Worm (Caenorhabditis elegans) whole organism, L4 larva: ENCODE results near the gene unc-44.

Source experiments
- F10B5.3 ChIP-seq: sonication (generic microtip); optimal IDR thresholded peaks from 2 replicates; lab custom pipeline; 2016; ENCODE audit warnings: mild to moderate bottlenecking, missing genetic modification characterization, missing compliant biosample characterization
- aha-1 ChIP-seq: fragments of 150-350 bp; peaks from one replicate; lab custom pipeline; 2014; ENCODE audit warnings: missing biosample characterization, missing genetic modification characterization
- ama-1 ChIP-seq: fragments of 150-350 bp; optimal IDR thresholded peaks from 2 replicates; lab custom pipeline; 2014; ENCODE audit warnings: inconsistent platforms, mixed read lengths
- daf-16 ChIP-seq, 3 experiments: sonication (generic microtip); optimal IDR thresholded peaks; 2 replicates each; lab custom pipeline; 2016 to 2017; ENCODE audit warnings: missing genetic modification characterization in 3 of 3, missing genetic modification reagents in 3 of 3, mild to moderate bottlenecking in 2 of 3, missing compliant biosample characterization in 2 of 3, missing biosample characterization in 1 of 3, moderate library complexity in 1 of 3
- dmd-6 ChIP-seq: fragments of 200-800 bp; sonication (Bioruptor generic); IDR thresholded peaks from 2 replicates; pipeline ENCODE4 v1.3.6; 2022; ENCODE audit warnings: missing genetic modification reagents, missing genetic modification characterization, missing compliant biosample characterization
- dve-1 ChIP-seq: sonication (generic microtip); optimal IDR thresholded peaks from 2 replicates; lab custom pipeline; 2017; ENCODE audit warnings: antibody characterized with exemption, mild to moderate bottlenecking, missing genetic modification characterization, missing compliant biosample characterization; ENCODE audit not compliant: insufficient read depth
- egl-27 ChIP-seq: sonication (generic microtip); optimal IDR thresholded peaks from 3 replicates; lab custom pipeline; 2017; ENCODE audit warnings: missing biosample characterization, missing genetic modification reagents, missing genetic modification characterization
- hlh-30 ChIP-seq: sonication (generic microtip); optimal IDR thresholded peaks from 2 replicates; lab custom pipeline; 2017; ENCODE audit warnings: antibody characterized with exemption, mild to moderate bottlenecking, missing genetic modification characterization, missing compliant biosample characterization; ENCODE audit not compliant: insufficient read depth
- hmg-1.1 ChIP-seq: fragments of 200-800 bp; sonication (Bioruptor generic); IDR thresholded peaks from 2 replicates; pipeline ENCODE4 v1.3.6; 2022; ENCODE audit warnings: missing genetic modification reagents, missing genetic modification characterization, missing compliant biosample characterization
- lim-7 ChIP-seq: fragments of 200-800 bp; sonication (Bioruptor generic); IDR thresholded peaks from 2 replicates; pipeline ENCODE4 v1.3.6; 2022; ENCODE audit warnings: missing genetic modification characterization, missing compliant biosample characterization
- mxl-3 ChIP-seq: fragments of 200-800 bp; sonication (Bioruptor generic); optimal IDR thresholded peaks from 2 replicates; lab custom pipeline; 2018; ENCODE audit warnings: mild to moderate bottlenecking, missing genetic modification characterization, missing compliant biosample characterization
- nhr-6 ChIP-seq: fragments of 150-350 bp; optimal IDR thresholded peaks from 2 replicates; lab custom pipeline; 2014; ENCODE audit warnings: missing biosample characterization, missing genetic modification characterization
- rbr-2 ChIP-seq: sonication (generic microtip); optimal IDR thresholded peaks from 2 replicates; lab custom pipeline; 2016; ENCODE audit warnings: missing genotype, missing genetic modification characterization, missing compliant biosample characterization
- set-16 ChIP-seq: fragments of 200-800 bp; sonication (Bioruptor generic); IDR thresholded peaks from 2 replicates; pipeline ENCODE4 v1.3.6; 2022; ENCODE audit warnings: missing genetic modification reagents, missing genetic modification characterization, missing compliant biosample characterization
- unc-62 ChIP-seq, 3 experiments: fragments of 150-350 bp in 1 of 3; sonication (generic microtip); optimal IDR thresholded peaks in 2 of 3; peaks in 1 of 3; 1 replicate in 1 of 3; 2 replicates in 2 of 3; lab custom pipeline; 2014 to 2017; ENCODE audit warnings: missing biosample characterization in 3 of 3, missing genetic modification characterization in 3 of 3, missing genetic modification reagents in 3 of 3, missing genotype in 1 of 3

The unc-44 gene

ce11 chrIV:6053436-6053835 lies 78.1 kb downstream of the unc-44 start:
- TF ChIP-seq mxl-3 (GFP tag; lab: Kevin White, UChicago) (peak; percentile 18), ama-1 (peak; percentile 22), nhr-6 (tag; lab: Kevin White, UChicago) (no peak), dmd-6 (GFP tag; lab: Robert Waterston, UW) (0 out of 2 replicates have a peak, but pooled peaks have one; percentile 13), daf-16 (GFP tag; optimal IDR thresholded peaks at IDR 0.05; lab: Kevin White, UChicago) (no peak), daf-16 (tag; optimal IDR thresholded peaks at IDR 0.05; lab: Kevin White, UChicago) (peak; percentile 16), hmg-1.1 (GFP tag; lab: Robert Waterston, UW) (peak; percentile 74), hlh-30 (tag; lab: Kevin White, UChicago) (peak; percentile 1), F10B5.3 (tag; lab: Kevin White, UChicago) (no peak), dve-1 (peak; percentile 9), set-16 (GFP tag; lab: Robert Waterston, UW) (peak; percentile 50), lim-7 (no peak), unc-62 (GFP tag; optimal IDR thresholded peaks at IDR 0.05 in 1 of 2; lab: Kevin White, UChicago) (no peak), unc-62 (tag; optimal IDR thresholded peaks at IDR 0.05; lab: Kevin White, UChicago) (no peak), rbr-2 (tag; lab: Kevin White, UChicago) (peak; percentile 15), aha-1 (tag; lab: Kevin White, UChicago) (peak; percentile 79), egl-27 (tag; lab: Kevin White, UChicago) (no peak)
